Fruit fly (Drosophila melanogaster) whole organism, embryonic: ENCODE measurements around the gene trbl.

ENCODE experiments used
- Ada2b ChIP-seq: fragments of 200-800 bp; sonication (Bioruptor generic); IDR thresholded peaks from 2 replicates; pipeline ENCODE4 v1.3.6; 2022; ENCODE audit warnings: missing biosample characterization, missing genetic modification characterization
- BtbVII ChIP-seq: fragments of 200-800 bp; sonication (Bioruptor generic); optimal IDR thresholded peaks from 3 replicates; lab custom pipeline; 2017; ENCODE audit warnings: missing biosample characterization, mild to moderate bottlenecking, missing genetic modification characterization
- CG10654 ChIP-seq: fragments of 200-800 bp; sonication (Bioruptor generic); optimal IDR thresholded peaks from 2 replicates; lab custom pipeline; 2016; ENCODE audit warnings: missing biosample characterization, missing genetic modification characterization
- CG11504 ChIP-seq: fragments of 200-800 bp; sonication (Bioruptor generic); optimal IDR thresholded peaks from 3 replicates; lab custom pipeline; 2019; ENCODE audit warnings: missing biosample characterization, mild to moderate bottlenecking, missing genetic modification characterization, moderate library complexity
- CG12155 ChIP-seq: fragments of 200-800 bp; sonication (Bioruptor generic); optimal IDR thresholded peaks from 3 replicates; lab custom pipeline; 2016; ENCODE audit warnings: missing biosample characterization, missing genetic modification characterization
- CG13624 ChIP-seq: fragments of 200-800 bp; sonication (Bioruptor generic); optimal IDR thresholded peaks from 2 replicates; lab custom pipeline; 2016; ENCODE audit warnings: missing biosample characterization, missing genetic modification characterization
- CG15601 ChIP-seq: fragments of 200-800 bp; sonication (Bioruptor generic); optimal IDR thresholded peaks from 3 replicates; lab custom pipeline; 2019; ENCODE audit warnings: missing biosample characterization, mild to moderate bottlenecking, missing genetic modification characterization, moderate library complexity
- CG17328 ChIP-seq: fragments of 200-800 bp; sonication (Bioruptor generic); IDR thresholded peaks from 2 replicates; pipeline ENCODE4 v1.3.6; 2022; ENCODE audit warnings: missing biosample characterization, missing genetic modification characterization
- CG31441 ChIP-seq: fragments of 200-800 bp; sonication (Bioruptor generic); IDR thresholded peaks from 2 replicates; pipeline ENCODE4 v1.3.6; 2022; ENCODE audit warnings: missing biosample characterization, missing genetic modification characterization
- CG33557 ChIP-seq: fragments of 200-800 bp; sonication (Bioruptor generic); optimal IDR thresholded peaks from 2 replicates; lab custom pipeline; 2019; ENCODE audit warnings: missing biosample characterization, mild to moderate bottlenecking, missing genetic modification characterization, moderate library complexity
- CG34422 ChIP-seq: fragments of 200-800 bp; sonication (Bioruptor generic); IDR thresholded peaks from 3 replicates; pipeline ENCODE4 v1.3.6; 2022; ENCODE audit warnings: missing biosample characterization, missing genetic modification characterization
- CG4707 ChIP-seq: fragments of 200-800 bp; sonication (Bioruptor generic); optimal IDR thresholded peaks from 2 replicates; lab custom pipeline; 2018; ENCODE audit warnings: missing biosample characterization, mild to moderate bottlenecking, missing genetic modification characterization, moderate library complexity
- CG4730 ChIP-seq: fragments of 200-800 bp; sonication (Bioruptor generic); IDR thresholded peaks from 2 replicates; pipeline ENCODE4 v1.3.6; 2022; ENCODE audit warnings: missing biosample characterization, missing genetic modification characterization
- CG5245 ChIP-seq: fragments of 200-800 bp; sonication (Bioruptor generic); optimal IDR thresholded peaks from 3 replicates; lab custom pipeline; 2016; ENCODE audit warnings: missing biosample characterization, missing genetic modification characterization
- CG6254 ChIP-seq: fragments of 200-800 bp; sonication (Bioruptor generic); optimal IDR thresholded peaks from 3 replicates; lab custom pipeline; 2017; ENCODE audit warnings: mild to moderate bottlenecking, missing biosample characterization, missing genetic modification reagents, missing genetic modification characterization
- CG7556 ChIP-seq: fragments of 200-800 bp; sonication (Bioruptor generic); optimal IDR thresholded peaks from 2 replicates; lab custom pipeline; 2017; ENCODE audit warnings: missing biosample characterization, mild to moderate bottlenecking, missing genetic modification characterization
- CG7786 ChIP-seq: fragments of 200-800 bp; sonication (Bioruptor generic); optimal IDR thresholded peaks from 2 replicates; lab custom pipeline; 2016; ENCODE audit warnings: missing biosample characterization, missing genetic modification characterization
- CG8290 ChIP-seq, 3 experiments: fragments of 200-800 bp; sonication (Bioruptor generic); optimal IDR thresholded peaks; 2 replicates each; lab custom pipeline; 2016 to 2019; ENCODE audit warnings: missing biosample characterization in 3 of 3, missing genetic modification characterization in 3 of 3, mild to moderate bottlenecking in 2 of 3, moderate library complexity in 1 of 3
- CG9797 ChIP-seq: fragments of 200-800 bp; sonication (Bioruptor generic); optimal IDR thresholded peaks from 3 replicates; lab custom pipeline; 2018; ENCODE audit warnings: missing biosample characterization, mild to moderate bottlenecking, missing genetic modification characterization
- Dfd ChIP-seq, 2 experiments: fragments of >200 bp; optimal IDR thresholded peaks; 2 replicates each; lab custom pipeline; 2017; ENCODE audit warnings: missing biosample characterization in 2 of 2, missing genetic modification characterization in 2 of 2
- HLH54F ChIP-seq: fragments of 200-800 bp; sonication (Bioruptor generic); optimal IDR thresholded peaks from 3 replicates; lab custom pipeline; 2016; ENCODE audit warnings: missing biosample characterization, missing genetic modification characterization
- Jarid2 ChIP-seq: fragments of 200-800 bp; sonication (Bioruptor generic); optimal IDR thresholded peaks from 3 replicates; lab custom pipeline; 2017; ENCODE audit warnings: mild to moderate bottlenecking, missing biosample characterization, missing genetic modification reagents, missing genetic modification characterization
- NFAT ChIP-seq: fragments of 200-800 bp; sonication (Bioruptor generic); IDR thresholded peaks from 2 replicates; pipeline ENCODE4 v1.3.6; 2022; ENCODE audit warnings: missing biosample characterization, missing genetic modification characterization
- Nf-YB ChIP-seq: fragments of 200-800 bp; sonication (Bioruptor generic); optimal IDR thresholded peaks from 3 replicates; lab custom pipeline; 2019; ENCODE audit warnings: missing biosample characterization, mild to moderate bottlenecking, missing genetic modification characterization, moderate library complexity
- Ravus ChIP-seq: fragments of 200-800 bp; sonication (Bioruptor generic); IDR thresholded peaks from 2 replicates; pipeline ENCODE4 v1.3.6; 2022; ENCODE audit warnings: missing biosample characterization, missing genetic modification characterization
- Rfx ChIP-seq: fragments of 200-800 bp; sonication (Bioruptor generic); IDR thresholded peaks from 2 replicates; pipeline ENCODE4 v1.3.6; 2022; ENCODE audit warnings: missing biosample characterization, missing genetic modification characterization
- Rx ChIP-seq: fragments of 200-800 bp; sonication (Bioruptor generic); IDR thresholded peaks from 2 replicates; pipeline ENCODE4 v1.3.6; 2022; ENCODE audit warnings: missing biosample characterization, missing genetic modification characterization
- Ssrp ChIP-seq: fragments of 200-800 bp; sonication (Bioruptor generic); optimal IDR thresholded peaks from 2 replicates; lab custom pipeline; 2018; ENCODE audit warnings: missing biosample characterization, mild to moderate bottlenecking, missing genetic modification characterization, moderate library complexity
- az2 ChIP-seq: fragments of 200-800 bp; sonication (Bioruptor generic); optimal IDR thresholded peaks from 3 replicates; lab custom pipeline; 2016; ENCODE audit warnings: missing biosample characterization, missing genetic modification characterization
- bcd ChIP-seq: fragments of 200-800 bp; sonication (Bioruptor generic); optimal IDR thresholded peaks from 2 replicates; lab custom pipeline; 2017; ENCODE audit warnings: missing biosample characterization, mild to moderate bottlenecking, missing genetic modification characterization
- bsh ChIP-seq, 2 experiments: fragments of 200-800 bp; sonication (Bioruptor generic); optimal IDR thresholded peaks; 2 replicates each; lab custom pipeline; 2017 to 2018; ENCODE audit warnings: mild to moderate bottlenecking in 2 of 2, missing biosample characterization in 2 of 2, missing genetic modification characterization in 2 of 2, moderate library complexity in 1 of 2
- chn ChIP-seq: fragments of 200-800 bp; sonication (Bioruptor generic); optimal IDR thresholded peaks from 2 replicates; lab custom pipeline; 2016; ENCODE audit warnings: missing biosample characterization, missing genetic modification characterization
- crp ChIP-seq, 2 experiments: fragments of 200-800 bp; sonication (Bioruptor generic); optimal IDR thresholded peaks; 2 replicates in 1 of 2; 3 replicates in 1 of 2; lab custom pipeline; 2017; ENCODE audit warnings: missing biosample characterization in 2 of 2, missing genetic modification characterization in 2 of 2, mild to moderate bottlenecking in 1 of 2, moderate library complexity in 1 of 2
- dpn ChIP-seq, 2 experiments: fragments of 200-800 bp; sonication (Bioruptor generic); optimal IDR thresholded peaks; 3 replicates each; lab custom pipeline; 2016; ENCODE audit warnings: missing biosample characterization in 2 of 2, missing genetic modification characterization in 2 of 2
- fd3F ChIP-seq: fragments of 200-800 bp; sonication (Bioruptor generic); optimal IDR thresholded peaks from 2 replicates; lab custom pipeline; 2018; ENCODE audit warnings: missing biosample characterization, mild to moderate bottlenecking, missing genetic modification characterization, moderate library complexity
- lab ChIP-seq: fragments of 200-800 bp; sonication (Bioruptor generic); optimal IDR thresholded peaks from 3 replicates; lab custom pipeline; 2017; ENCODE audit warnings: missing biosample characterization, missing genetic modification characterization, mild to moderate bottlenecking, moderate library complexity, missing genetic modification reagents
- mirr ChIP-seq: fragments of 200-800 bp; sonication (Bioruptor generic); optimal IDR thresholded peaks from 3 replicates; lab custom pipeline; 2018; ENCODE audit warnings: missing biosample characterization, mild to moderate bottlenecking, missing genetic modification characterization
- nerfin-1 ChIP-seq: fragments of 200-800 bp; sonication (Bioruptor generic); optimal IDR thresholded peaks from 3 replicates; lab custom pipeline; 2019; ENCODE audit warnings: missing biosample characterization, mild to moderate bottlenecking, missing genetic modification characterization, moderate library complexity
- nom ChIP-seq: fragments of 200-800 bp; sonication (Bioruptor generic); optimal IDR thresholded peaks from 2 replicates; lab custom pipeline; 2017; ENCODE audit warnings: missing biosample characterization, missing genetic modification characterization, mild to moderate bottlenecking, moderate library complexity, missing genetic modification reagents
- pan ChIP-seq, 4 experiments: fragments of >200 bp in 3 of 4; fragments of 200-800 bp in 1 of 4; sonication (Bioruptor generic) in 1 of 4; optimal IDR thresholded peaks in 3 of 4; IDR thresholded peaks in 1 of 4; 2 replicates each; pipeline versions ENCODE4 v1.3.6 to Lab custom; 2017 to 2022; ENCODE audit warnings: missing biosample characterization in 2 of 4, missing genetic modification characterization in 2 of 4, mixed read lengths in 1 of 4
- prd ChIP-seq, 3 experiments: fragments of >200 bp in 2 of 3; fragments of 200-800 bp in 1 of 3; sonication (Bioruptor generic) in 1 of 3; optimal IDR thresholded peaks in 2 of 3; IDR thresholded peaks in 1 of 3; 2 replicates in 2 of 3; 3 replicates in 1 of 3; pipeline versions ENCODE4 v1.3.6 to Lab custom; 2017 to 2022; ENCODE audit warnings: missing biosample characterization in 1 of 3, missing genetic modification characterization in 1 of 3
- pzg ChIP-seq: fragments of 200-800 bp; sonication (Bioruptor generic); optimal IDR thresholded peaks from 3 replicates; lab custom pipeline; 2018; ENCODE audit warnings: missing biosample characterization, mild to moderate bottlenecking, missing genetic modification characterization, moderate library complexity
- row ChIP-seq: fragments of 200-800 bp; sonication (Bioruptor generic); IDR thresholded peaks from 3 replicates; pipeline ENCODE4 v1.3.6; 2022; ENCODE audit warnings: missing biosample characterization, missing genetic modification characterization
- seq ChIP-seq: fragments of 200-800 bp; sonication (Bioruptor generic); IDR thresholded peaks from 2 replicates; pipeline ENCODE4 v1.3.6; 2022; ENCODE audit warnings: missing biosample characterization, missing genetic modification characterization
- slbo ChIP-seq: fragments of 200-800 bp; sonication (Bioruptor generic); IDR thresholded peaks from 2 replicates; pipeline ENCODE4 v1.3.6; 2022; ENCODE audit warnings: missing biosample characterization, missing genetic modification characterization
- toy ChIP-seq: fragments of 200-800 bp; sonication (Bioruptor generic); IDR thresholded peaks from 2 replicates; pipeline ENCODE4 v1.3.6; 2022; ENCODE audit warnings: missing biosample characterization, missing genetic modification characterization
- ttk ChIP-seq: fragments of 200-800 bp; sonication (Bioruptor generic); IDR thresholded peaks from 2 replicates; pipeline ENCODE4 v2.1.2; 2022; ENCODE audit warnings: missing biosample characterization, missing genetic modification characterization
- z ChIP-seq: fragments of 200-800 bp; sonication (Bioruptor generic); IDR thresholded peaks from 3 replicates; pipeline ENCODE4 v1.3.6; 2022; ENCODE audit warnings: missing biosample characterization, missing genetic modification characterization

trbl gene

dm6 chr3L:20388983-20389382 is 12.4 kb downstream of the trbl start (continued):
- peak; percentile 67 for TF ChIP-seq lab (GFP tag; lab: Kevin White, UChicago)
- peak; percentile 10 for TF ChIP-seq bcd (GFP tag; lab: Kevin White, UChicago)
- TF ChIP-seq az2 (GFP tag; lab: Kevin White, UChicago) = peak; percentile 24
- TF ChIP-seq Ssrp (tag; lab: Kevin White, UChicago) = no peak
- TF ChIP-seq Jarid2 (GFP tag; lab: Kevin White, UChicago) = no peak
- TF ChIP-seq CG12155 (GFP tag; lab: Kevin White, UChicago) = peak; percentile 1
- peak; percentile 57; the same call in 1 of the 3 replicates for TF ChIP-seq CG34422
- TF ChIP-seq fd3F (GFP tag; lab: Kevin White, UChicago) = peak; percentile 28
- 0 out of 2 replicates have a peak, but pooled peaks have one; percentile 16 for TF ChIP-seq ttk (GFP tag; lab: Robert Waterston, UW)
- TF ChIP-seq CG8290 (GFP tag; optimal IDR thresholded peaks at IDR 0.05; lab: Kevin White, UChicago) = no peak
- TF ChIP-seq CG8290 (tag; optimal IDR thresholded peaks at IDR 0.05; lab: Kevin White, UChicago) = peak in 1 of 2 experiments; percentile 85
- peak; percentile 63 for TF ChIP-seq row (GFP tag; lab: Robert Waterston, UW)
- TF ChIP-seq mirr (GFP tag; lab: Kevin White, UChicago) = no peak
- TF ChIP-seq CG10654 (GFP tag; lab: Kevin White, UChicago) = peak; percentile 24
- no peak for TF ChIP-seq z (GFP tag; lab: Robert Waterston, UW)
- TF ChIP-seq CG9797 = no peak
- peak; percentile 30; the same call in 1 of the 2 replicates for TF ChIP-seq seq (GFP tag; lab: Robert Waterston, UW)
- no peak for TF ChIP-seq CG15601 (tag; lab: Kevin White, UChicago)
- peak in 1 of 2 experiments; percentile 0 for TF ChIP-seq bsh (GFP tag; optimal IDR thresholded peaks at IDR 0.05; lab: Kevin White, UChicago)
- TF ChIP-seq pzg (GFP tag; lab: Kevin White, UChicago) = no peak
- 0 out of 2 replicates have a peak, but pooled peaks have one; percentile 21 for TF ChIP-seq Rx (GFP tag; lab: Robert Waterston, UW)
- no peak for TF ChIP-seq nerfin-1 (tag; lab: Kevin White, UChicago)
- no peak for TF ChIP-seq nom (GFP tag; lab: Kevin White, UChicago)
- TF ChIP-seq dpn (GFP tag; optimal IDR thresholded peaks at IDR 0.05; lab: Kevin White, UChicago) = peak; percentile 20 to 60
- TF ChIP-seq crp (GFP tag; optimal IDR thresholded peaks at IDR 0.05; lab: Kevin White, UChicago) = no peak
- peak; percentile 1 for TF ChIP-seq CG5245
- TF ChIP-seq CG13624 (GFP tag; lab: Kevin White, UChicago) = peak; percentile 20
- peak; percentile 4 for TF ChIP-seq CG7556
- TF ChIP-seq CG6254 = no peak
- no peak for TF ChIP-seq pan (optimal IDR thresholded peaks at IDR 0.05; lab: Kevin White, UChicago)
- TF ChIP-seq pan (GFP tag; optimal IDR thresholded peaks at IDR 0.05 in 1 of 2, IDR thresholded peaks at IDR 0.05 in 1 of 2) = peak in 1 of 2 experiments; percentile 56
- peak; percentile 18 for TF ChIP-seq chn (GFP tag; lab: Kevin White, UChicago)
- no peak; the same call in 1 of the 2 replicates for TF ChIP-seq NFAT (GFP tag; lab: Robert Waterston, UW)
- no peak for TF ChIP-seq CG4707
- TF ChIP-seq CG4730 = peak; percentile 41; the same call in 1 of the 2 replicates
- no peak for TF ChIP-seq CG33557 (GFP tag; lab: Kevin White, UChicago)
- TF ChIP-seq Ada2b (GFP tag; lab: Robert Waterston, UW) = 0 out of 2 replicates have a peak, but pooled peaks have one; percentile 30
- TF ChIP-seq HLH54F (GFP tag; lab: Kevin White, UChicago) = peak; percentile 43
- TF ChIP-seq Ravus = no peak
- no peak for TF ChIP-seq toy (GFP tag; lab: Robert Waterston, UW)
- TF ChIP-seq Nf-YB = no peak
- TF ChIP-seq CG17328 = peak; percentile 39; the same call in 1 of the 2 replicates
- TF ChIP-seq prd (optimal IDR thresholded peaks at IDR 0.05; lab: Kevin White, UChicago) = no peak
- TF ChIP-seq prd (GFP tag; IDR thresholded peaks at IDR 0.05; lab: Robert Waterston, UW) = peak; percentile 49; the same call in 1 of the 3 replicates
- TF ChIP-seq BtbVII (GFP tag; lab: Kevin White, UChicago) = peak; percentile 37
- TF ChIP-seq CG7786 (GFP tag; lab: Kevin White, UChicago) = peak; percentile 31
- TF ChIP-seq CG11504 (tag; lab: Kevin White, UChicago) = peak; percentile 43
- peak; percentile 68 for TF ChIP-seq Rfx
- no peak for TF ChIP-seq Dfd (GFP tag; optimal IDR thresholded peaks at IDR 0.05; lab: Kevin White, UChicago)
- TF ChIP-seq CG31441 = peak; percentile 27; the same call in 1 of the 2 replicates
- TF ChIP-seq slbo (GFP tag; lab: Robert Waterston, UW) = peak; percentile 57
